Worm (Caenorhabditis elegans) whole organism, midembryonic: Measurements from ENCODE around the gene sna-2.
A peak's percentile ranks its signal among the peaks of the same experiment; 100 is the strongest.

Experiments used
- T22C8.4 ChIP-seq: fragments of 200-800 bp; sonication (Bioruptor generic); IDR thresholded peaks from 2 replicates; pipeline ENCODE4 v1.3.6; 2022; ENCODE audit warnings: missing genetic modification characterization, missing compliant biosample characterization
- cog-1 ChIP-seq: sonication (generic microtip); optimal IDR thresholded peaks from 2 replicates; lab custom pipeline; 2016; ENCODE audit warnings: missing genetic modification characterization, missing compliant biosample characterization
- flt-1 ChIP-seq: fragments of 200-800 bp; sonication (Bioruptor generic); IDR thresholded peaks from 2 replicates; pipeline ENCODE4 v1.3.6; 2022; ENCODE audit warnings: missing genetic modification characterization, missing compliant biosample characterization
- klf-2 ChIP-seq: fragments of 200-800 bp; sonication (Bioruptor generic); conservative IDR thresholded peaks from 2 replicates; pipeline ENCODE4 v1.3.6; 2022; ENCODE audit warnings: missing genetic modification reagents, missing genetic modification characterization, missing compliant biosample characterization
- ref-1 ChIP-seq: fragments of 200-800 bp; sonication (Bioruptor generic); conservative IDR thresholded peaks from 2 replicates; pipeline ENCODE4 v1.3.6; 2022; ENCODE audit warnings: missing genetic modification reagents, missing genetic modification characterization, missing compliant biosample characterization
- ztf-23 ChIP-seq: fragments of 200-800 bp; sonication (Bioruptor generic); IDR thresholded peaks from 2 replicates; pipeline ENCODE4 v1.3.6; 2022; ENCODE audit warnings: missing genetic modification reagents, missing genetic modification characterization, missing compliant biosample characterization

ce11 chrIV:9773441-9773840, 4.0 kb downstream of the sna-2 start:
- TF ChIP-seq cog-1 (tag; lab: Kevin White, UChicago) (no peak), ref-1 (GFP tag; lab: Robert Waterston, UW) (no peak), flt-1 (GFP tag; lab: Robert Waterston, UW) (peak; percentile 41; the same call in 1 of the 2 replicates), klf-2 (GFP tag; lab: Robert Waterston, UW) (no peak), ztf-23 (GFP tag; lab: Robert Waterston, UW) (no peak), T22C8.4 (GFP tag; lab: Robert Waterston, UW) (no peak)
